Worm (Caenorhabditis elegans) whole organism, L4 larva: ENCODE measurements around the gene nrfl-1.

Source experiments
- F44E2.7 ChIP-seq: fragments of 200-800 bp; sonication (Bioruptor generic); IDR thresholded peaks from 2 replicates; pipeline ENCODE4 v2.1.2; 2022; ENCODE audit warnings: missing genetic modification characterization, missing compliant biosample characterization
- F49E8.2 ChIP-seq: sonication (generic microtip); optimal IDR thresholded peaks from 2 replicates; lab custom pipeline; 2016; ENCODE audit warnings: missing compliant biosample characterization, mild to moderate bottlenecking, missing genetic modification characterization, borderline replicate concordance
- T20F7.1 ChIP-seq: fragments of 200-800 bp; sonication (Bioruptor generic); optimal IDR thresholded peaks from 2 replicates; lab custom pipeline; 2018; ENCODE audit warnings: mild to moderate bottlenecking, missing genetic modification characterization, missing compliant biosample characterization
- T26A8.4 ChIP-seq: fragments of 200-800 bp; sonication (Bioruptor generic); IDR thresholded peaks from 2 replicates; pipeline ENCODE4 v1.3.6; 2022; ENCODE audit warnings: missing genetic modification characterization, missing compliant biosample characterization
- Y105C5A.15 ChIP-seq: fragments of 200-800 bp; sonication (Bioruptor generic); IDR thresholded peaks from 2 replicates; pipeline ENCODE4 v1.3.6; 2022; ENCODE audit warnings: missing genetic modification characterization, missing compliant biosample characterization
- Y48G9A.11 ChIP-seq: fragments of 200-800 bp; sonication (Bioruptor generic); IDR thresholded peaks from 2 replicates; pipeline ENCODE4 v1.3.6; 2022; ENCODE audit warnings: missing genetic modification reagents, missing genetic modification characterization, missing compliant biosample characterization
- Y75B8A.6 ChIP-seq: fragments of 200-800 bp; sonication (Bioruptor generic); IDR thresholded peaks from 2 replicates; pipeline ENCODE4 v1.3.6; 2022; ENCODE audit warnings: missing genetic modification reagents, missing genetic modification characterization, missing compliant biosample characterization
- ZK337.2 ChIP-seq: fragments of 200-800 bp; sonication (Bioruptor generic); IDR thresholded peaks from 2 replicates; pipeline ENCODE4 v1.3.6; 2022; ENCODE audit warnings: missing genetic modification reagents, missing genetic modification characterization, missing compliant biosample characterization
- ceh-28 ChIP-seq: fragments of 150-350 bp; optimal IDR thresholded peaks from 2 replicates; lab custom pipeline; 2014; ENCODE audit warnings: missing biosample characterization, missing genetic modification reagents, missing genetic modification characterization
- ceh-62 ChIP-seq: sonication (generic microtip); optimal IDR thresholded peaks from 2 replicates; lab custom pipeline; 2017; ENCODE audit warnings: missing biosample characterization, missing genetic modification characterization
- ces-1 ChIP-seq: fragments of 150-350 bp; sonication (generic microtip); optimal IDR thresholded peaks from 4 replicates; lab custom pipeline; 2014; ENCODE audit warnings: missing biosample characterization, missing genetic modification reagents, missing genetic modification characterization
- cey-2 ChIP-seq: sonication (generic microtip); optimal IDR thresholded peaks from 3 replicates; lab custom pipeline; 2017; ENCODE audit warnings: missing genetic modification characterization, mild to moderate bottlenecking, missing compliant biosample characterization, antibody characterized with exemption, borderline replicate concordance; ENCODE audit not compliant: insufficient read depth
- ctbp-1 ChIP-seq: fragments of 200-800 bp; sonication (Bioruptor generic); IDR thresholded peaks from 2 replicates; pipeline ENCODE4 v1.3.6; 2022; ENCODE audit warnings: missing genetic modification reagents, missing genetic modification characterization, missing compliant biosample characterization
- daf-12 ChIP-seq: fragments of 150-350 bp; optimal IDR thresholded peaks from 2 replicates; lab custom pipeline; 2014; ENCODE audit warnings: missing biosample characterization, missing genetic modification reagents, missing genetic modification characterization
- dmd-8 ChIP-seq: fragments of 200-800 bp; sonication (Bioruptor generic); IDR thresholded peaks from 2 replicates; pipeline ENCODE4 v1.3.6; 2022; ENCODE audit warnings: missing genetic modification characterization, missing compliant biosample characterization
- dmd-9 ChIP-seq: fragments of 200-800 bp; sonication (Bioruptor generic); IDR thresholded peaks from 2 replicates; pipeline ENCODE4 v1.3.6; 2022; ENCODE audit warnings: missing genetic modification reagents, missing genetic modification characterization, missing compliant biosample characterization
- duxl-1 ChIP-seq: sonication (generic microtip); optimal IDR thresholded peaks from 2 replicates; lab custom pipeline; 2016; ENCODE audit warnings: mild to moderate bottlenecking, missing genetic modification characterization, moderate library complexity, missing compliant biosample characterization; ENCODE audit not compliant: poor library complexity
- dve-1 ChIP-seq: sonication (generic microtip); optimal IDR thresholded peaks from 2 replicates; lab custom pipeline; 2017; ENCODE audit warnings: antibody characterized with exemption, mild to moderate bottlenecking, missing genetic modification characterization, missing compliant biosample characterization; ENCODE audit not compliant: insufficient read depth
- fos-1 ChIP-seq: fragments of 150-350 bp; optimal IDR thresholded peaks from 2 replicates; lab custom pipeline; 2014; ENCODE audit warnings: missing biosample characterization, missing genetic modification characterization
- jun-1 ChIP-seq: fragments of 150-350 bp; optimal IDR thresholded peaks from 2 replicates; lab custom pipeline; 2014; ENCODE audit warnings: missing biosample characterization, missing genetic modification reagents, missing genetic modification characterization
- lin-13 ChIP-seq: fragments of 150-350 bp; optimal IDR thresholded peaks from 2 replicates; lab custom pipeline; 2014; ENCODE audit warnings: missing biosample characterization, missing genetic modification reagents, missing genetic modification characterization
- lin-29 ChIP-seq: fragments of 200-800 bp; sonication (Bioruptor generic); IDR thresholded peaks from 2 replicates; pipeline ENCODE4 v1.3.6; 2022; ENCODE audit warnings: missing genetic modification reagents, missing genetic modification characterization, missing compliant biosample characterization
- lir-3 ChIP-seq: sonication (generic microtip); optimal IDR thresholded peaks from 2 replicates; lab custom pipeline; 2016; ENCODE audit warnings: mild to moderate bottlenecking, missing genetic modification characterization, missing compliant biosample characterization
- mdl-1 ChIP-seq, 2 experiments: fragments of 150-350 bp in 1 of 2; sonication (generic microtip) in 1 of 2; optimal IDR thresholded peaks; 2 replicates each; lab custom pipeline; 2014 to 2017; ENCODE audit warnings: missing biosample characterization in 2 of 2, missing genetic modification characterization in 2 of 2
- mxl-3 ChIP-seq: fragments of 200-800 bp; sonication (Bioruptor generic); optimal IDR thresholded peaks from 2 replicates; lab custom pipeline; 2018; ENCODE audit warnings: mild to moderate bottlenecking, missing genetic modification characterization, missing compliant biosample characterization
- nhr-10 ChIP-seq: fragments of 150-350 bp; optimal IDR thresholded peaks from 2 replicates; lab custom pipeline; 2014; ENCODE audit warnings: missing biosample characterization, missing genetic modification characterization
- nhr-102 ChIP-seq: sonication (generic microtip); optimal IDR thresholded peaks from 2 replicates; lab custom pipeline; 2016; ENCODE audit warnings: mild to moderate bottlenecking, missing genetic modification characterization, moderate library complexity, missing compliant biosample characterization
- nhr-11 ChIP-seq: fragments of 150-350 bp; optimal IDR thresholded peaks from 2 replicates; lab custom pipeline; 2014; ENCODE audit warnings: missing biosample characterization, missing genetic modification characterization
- nhr-111 ChIP-seq: fragments of 200-800 bp; sonication (Bioruptor generic); optimal IDR thresholded peaks from 2 replicates; lab custom pipeline; 2018; ENCODE audit warnings: mild to moderate bottlenecking, missing genetic modification characterization, missing compliant biosample characterization
- nhr-237 ChIP-seq: sonication (generic microtip); optimal IDR thresholded peaks from 2 replicates; lab custom pipeline; 2017; ENCODE audit warnings: missing biosample characterization, missing genetic modification characterization
- nhr-28 ChIP-seq: fragments of 150-350 bp; optimal IDR thresholded peaks from 2 replicates; lab custom pipeline; 2014; ENCODE audit warnings: missing biosample characterization, missing genetic modification characterization
- nhr-41 ChIP-seq: fragments of 200-800 bp; sonication (Bioruptor generic); IDR thresholded peaks from 2 replicates; pipeline ENCODE4 v1.3.6; 2022; ENCODE audit warnings: missing genetic modification reagents, missing genetic modification characterization, missing compliant biosample characterization
- nhr-42 ChIP-seq: fragments of 200-800 bp; sonication (Bioruptor generic); IDR thresholded peaks from 2 replicates; pipeline ENCODE4 v1.3.6; 2022; ENCODE audit warnings: missing genetic modification characterization, missing compliant biosample characterization
- nhr-76 ChIP-seq: fragments of 150-350 bp; optimal IDR thresholded peaks from 2 replicates; lab custom pipeline; 2014; ENCODE audit warnings: missing biosample characterization, missing genetic modification characterization
- pha-4 ChIP-seq, 2 experiments: fragments of 150-350 bp in 1 of 2; fragments of 200-800 bp in 1 of 2; sonication (Bioruptor generic) in 1 of 2; IDR thresholded peaks in 1 of 2; optimal IDR thresholded peaks in 1 of 2; 2 replicates each; pipeline versions ENCODE4 v1.3.6 to Lab custom; 2014 to 2022; ENCODE audit warnings: missing genetic modification characterization in 2 of 2, missing genetic modification reagents in 2 of 2, missing biosample characterization in 1 of 2, missing compliant biosample characterization in 1 of 2
- set-16 ChIP-seq: fragments of 200-800 bp; sonication (Bioruptor generic); IDR thresholded peaks from 2 replicates; pipeline ENCODE4 v1.3.6; 2022; ENCODE audit warnings: missing genetic modification reagents, missing genetic modification characterization, missing compliant biosample characterization
- snpc-1.2 ChIP-seq: fragments of 200-800 bp; sonication (Bioruptor generic); IDR thresholded peaks from 2 replicates; pipeline ENCODE4 v1.3.6; 2022; ENCODE audit warnings: missing genetic modification reagents, missing genetic modification characterization, missing compliant biosample characterization
- snpc-4 ChIP-seq: fragments of 150-350 bp; optimal IDR thresholded peaks from 2 replicates; lab custom pipeline; 2014; ENCODE audit warnings: missing biosample characterization, missing genetic modification characterization
- spr-3 ChIP-seq: fragments of 200-800 bp; sonication (Bioruptor generic); optimal IDR thresholded peaks from 2 replicates; lab custom pipeline; 2018; ENCODE audit warnings: mild to moderate bottlenecking, missing genetic modification characterization, missing compliant biosample characterization
- tra-1 ChIP-seq: fragments of 200-800 bp; sonication (Bioruptor generic); IDR thresholded peaks from 2 replicates; pipeline ENCODE4 v1.3.6; 2022; ENCODE audit warnings: missing genetic modification reagents, missing genetic modification characterization, missing compliant biosample characterization
- unc-130 ChIP-seq: sonication (generic microtip); optimal IDR thresholded peaks from 2 replicates; lab custom pipeline; 2016; ENCODE audit warnings: missing genetic modification reagents, missing genetic modification characterization, missing compliant biosample characterization
- unc-62 ChIP-seq, 3 experiments: fragments of 150-350 bp in 1 of 3; sonication (generic microtip); optimal IDR thresholded peaks in 2 of 3; peaks in 1 of 3; 1 replicate in 1 of 3; 2 replicates in 2 of 3; lab custom pipeline; 2014 to 2017; ENCODE audit warnings: missing biosample characterization in 3 of 3, missing genetic modification characterization in 3 of 3, missing genetic modification reagents in 3 of 3, missing genotype in 1 of 3
- zfp-3 ChIP-seq: fragments of 200-800 bp; sonication (Bioruptor generic); conservative IDR thresholded peaks from 2 replicates; pipeline ENCODE4 v1.3.6; 2022; ENCODE audit warnings: missing genetic modification reagents, missing genetic modification characterization, missing compliant biosample characterization
- zip-11 ChIP-seq: fragments of 200-800 bp; sonication (Bioruptor generic); IDR thresholded peaks from 2 replicates; pipeline ENCODE4 v1.3.6; 2022; ENCODE audit warnings: missing genetic modification characterization, missing compliant biosample characterization
- zip-2 ChIP-seq: fragments of 150-350 bp; optimal IDR thresholded peaks from 2 replicates; lab custom pipeline; 2014; ENCODE audit warnings: missing biosample characterization, missing genetic modification characterization

The nrfl-1 gene

DNA sequence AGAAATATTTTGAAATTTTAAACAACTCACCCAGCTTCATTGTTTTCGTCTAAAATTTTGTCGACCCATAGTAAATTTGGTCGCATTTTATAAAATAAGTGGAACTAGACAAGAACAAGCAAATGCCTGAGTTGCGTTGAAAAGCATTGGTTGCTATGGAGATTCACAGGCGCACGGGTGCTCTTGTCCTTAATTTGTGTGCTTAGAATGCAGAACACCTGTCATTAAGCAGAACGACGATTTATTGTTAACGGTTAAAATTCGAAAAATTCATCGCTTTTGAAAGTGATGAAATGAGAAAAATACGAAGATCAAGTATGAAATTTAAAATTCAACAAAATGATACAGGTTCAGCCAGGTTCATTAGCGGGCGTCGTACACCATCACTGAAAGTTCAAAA, 27.2 kb downstream of the nrfl-1 start, which contains the start of gene daf-10:
TSS of gene daf-10 (minus strand) at position 101 of the 400 bp plus-strand sequence.
- TF ChIP-seq snpc-4 (tag; lab: Kevin White, UChicago) (no peak), T26A8.4 (GFP tag; lab: Robert Waterston, UW) (no peak), spr-3 (GFP tag; lab: Kevin White, UChicago) (no peak), pha-4 (GFP tag; IDR thresholded peaks at IDR 0.05; lab: Robert Waterston, UW) (no peak), pha-4 (tag; optimal IDR thresholded peaks at IDR 0.05; lab: Kevin White, UChicago) (no peak), nhr-10 (tag; lab: Kevin White, UChicago) (no peak), lin-13 (GFP tag; lab: Kevin White, UChicago) (no peak), nhr-28 (tag; lab: Kevin White, UChicago) (no peak), F44E2.7 (GFP tag; lab: Robert Waterston, UW) (no peak), mdl-1 (tag; optimal IDR thresholded peaks at IDR 0.05; lab: Kevin White, UChicago) (no peak), lir-3 (no peak)
- TF ChIP-seq, all 104 proteins: peak for 0

- peak; percentile 46 for TF ChIP-seq F49E8.2
- no peak for TF ChIP-seq Y105C5A.15
- no peak for TF ChIP-seq zfp-3 (GFP tag; lab: Robert Waterston, UW)
- peak in 1 of 2 experiments; percentile 32 for TF ChIP-seq unc-62 (GFP tag; optimal IDR thresholded peaks at IDR 0.05 in 1 of 2; lab: Kevin White, UChicago)
- TF ChIP-seq unc-62 (tag; optimal IDR thresholded peaks at IDR 0.05; lab: Kevin White, UChicago): no peak
- no peak for TF ChIP-seq set-16 (GFP tag; lab: Robert Waterston, UW)
- TF ChIP-seq zip-11 (GFP tag; lab: Robert Waterston, UW): no peak
- TF ChIP-seq T20F7.1: peak; percentile 99
- no peak for TF ChIP-seq snpc-4 (tag; lab: Kevin White, UChicago)
- TF ChIP-seq nhr-41 (GFP tag; lab: Robert Waterston, UW): no peak
- TF ChIP-seq ZK337.2 (GFP tag; lab: Robert Waterston, UW): no peak
- TF ChIP-seq T26A8.4 (GFP tag; lab: Robert Waterston, UW): no peak
- TF ChIP-seq Y48G9A.11 (GFP tag; lab: Robert Waterston, UW): peak; percentile 100
- no peak for TF ChIP-seq zip-2 (tag; lab: Kevin White, UChicago)
- no peak for TF ChIP-seq dmd-9 (GFP tag; lab: Robert Waterston, UW)
- TF ChIP-seq snpc-1.2 (GFP tag; lab: Robert Waterston, UW): peak; percentile 20; the same call in 1 of the 2 replicates
- TF ChIP-seq tra-1 (GFP tag; lab: Robert Waterston, UW): no peak
- TF ChIP-seq jun-1 (tag; lab: Kevin White, UChicago): no peak
- no peak for TF ChIP-seq nhr-111
- no peak for TF ChIP-seq nhr-76 (tag; lab: Kevin White, UChicago)
- TF ChIP-seq ctbp-1: no peak
- no peak for TF ChIP-seq fos-1 (tag; lab: Kevin White, UChicago)
- no peak for TF ChIP-seq ceh-28 (tag; lab: Kevin White, UChicago)
- no peak for TF ChIP-seq daf-12
- TF ChIP-seq nhr-237: no peak
- TF ChIP-seq nhr-10 (tag; lab: Kevin White, UChicago): no peak
- TF ChIP-seq nhr-11 (tag; lab: Kevin White, UChicago): peak; percentile 36
- TF ChIP-seq cey-2 (tag; lab: Kevin White, UChicago): no peak
- no peak for TF ChIP-seq mxl-3 (GFP tag; lab: Kevin White, UChicago)
- no peak for TF ChIP-seq Y75B8A.6 (GFP tag; lab: Robert Waterston, UW)
- TF ChIP-seq nhr-102 (tag; lab: Kevin White, UChicago): no peak
- peak; percentile 39 for TF ChIP-seq lin-13 (GFP tag; lab: Kevin White, UChicago)
- TF ChIP-seq dve-1 (tag; lab: Kevin White, UChicago): no peak
- TF ChIP-seq lir-3: no peak
- TF ChIP-seq mdl-1 (tag; optimal IDR thresholded peaks at IDR 0.05; lab: Kevin White, UChicago): peak in 1 of 2 experiments; percentile 5
- no peak for TF ChIP-seq dmd-8 (GFP tag; lab: Robert Waterston, UW)
- TF ChIP-seq F44E2.7 (GFP tag; lab: Robert Waterston, UW): no peak
- TF ChIP-seq ceh-62 (tag; lab: Kevin White, UChicago): no peak
- no peak for TF ChIP-seq ces-1 (GFP tag; lab: Kevin White, UChicago)
- TF ChIP-seq unc-130 (GFP tag; lab: Kevin White, UChicago): peak; percentile 48
- TF ChIP-seq lin-29: no peak
- TF ChIP-seq nhr-42: no peak
- TF ChIP-seq duxl-1 (tag; lab: Kevin White, UChicago): no peak
These were observed 28.1 kb downstream of the nrfl-1 start, which contains the start of the genes rpb-12 and aly-2 for ce11 chrIV:9146819-9147518. rpb-12 (minus strand) TSS chrIV:9146869. aly-2 (plus strand) TSS chrIV:9147468.
